Fruit fly (Drosophila melanogaster): ENCODE measurements around the gene Grip71.

Grip71 gene

dm6 chr2L:18665952-18666606 is 42.6 kb upstream of the Grip71 start (continued):
- TF ChIP-seq zfh1 (GFP tag; IDR thresholded peaks at IDR 0.05) (peak; percentile 71; the same call in 2 of the 3 replicates), pfk (GFP tag; optimal IDR thresholded peaks at IDR 0.05) (no peak), CG34422 (GFP tag; IDR thresholded peaks at IDR 0.05) (peak; percentile 67), Oli (tag; optimal IDR thresholded peaks at IDR 0.05) (no peak), C15 (GFP tag; IDR thresholded peaks at IDR 0.05) (no peak), CG15696 (tag; optimal IDR thresholded peaks at IDR 0.05) (peak; percentile 52), pzg (GFP tag; optimal IDR thresholded peaks at IDR 0.05) (peak; percentile 5), chif (GFP tag; optimal IDR thresholded peaks at IDR 0.05) (peak in 1 of 2 experiments; percentile 73), trem (tag; optimal IDR thresholded peaks at IDR 0.05) (no peak), Ets97D (GFP tag; optimal IDR thresholded peaks at IDR 0.05) (peak; percentile 54), tll (GFP tag; optimal IDR thresholded peaks at IDR 0.05) (no peak), yki (optimal IDR thresholded peaks at IDR 0.05) (no peak), CG4360 (GFP tag; IDR thresholded peaks at IDR 0.05) (no peak), NFAT (GFP tag; IDR thresholded peaks at IDR 0.05) (peak; percentile 82), Rx (GFP tag; IDR thresholded peaks at IDR 0.05) (no peak), nerfin-2 (GFP tag; IDR thresholded peaks at IDR 0.05; ENCODE audit: partially characterized antibody) (no peak), CG9797 (GFP tag; optimal IDR thresholded peaks at IDR 0.05) (no peak), croc (GFP tag; conservative IDR thresholded peaks at IDR 0.05) (no peak), Sox102F (GFP tag; optimal IDR thresholded peaks at IDR 0.05) (peak; percentile 57), schlank (tag; optimal IDR thresholded peaks at IDR 0.05) (no peak), nerfin-1 (tag; optimal IDR thresholded peaks at IDR 0.05) (no peak), CG4707 (GFP tag; optimal IDR thresholded peaks at IDR 0.05) (peak; percentile 21), danr (GFP tag; IDR thresholded peaks at IDR 0.05) (no peak), so (GFP tag; IDR thresholded peaks at IDR 0.05) (no peak), dimm (GFP tag; IDR thresholded peaks at IDR 0.05) (no peak), mld (GFP tag; IDR thresholded peaks at IDR 0.05; ENCODE audit: partially characterized antibody) (no peak), cwo (GFP tag; optimal IDR thresholded peaks at IDR 0.05) (no peak), sr (GFP tag; IDR thresholded peaks at IDR 0.05) (no peak), Ssrp (tag; optimal IDR thresholded peaks at IDR 0.05) (peak; percentile 14), Antp (GFP tag; optimal IDR thresholded peaks at IDR 0.05) (peak; percentile 46), CG9437 (GFP tag; optimal IDR thresholded peaks at IDR 0.05) (no peak), Bdp1 (GFP tag; optimal IDR thresholded peaks at IDR 0.05) (no peak), Nf-YA (GFP tag; IDR thresholded peaks at IDR 0.05) (no peak), zf30C (GFP tag; optimal IDR thresholded peaks at IDR 0.05) (no peak), CG18599 (GFP tag; optimal IDR thresholded peaks at IDR 0.05) (no peak), sob (GFP tag; IDR thresholded peaks at IDR 0.05) (peak; percentile 28; the same call in 1 of the 2 replicates), CG12071 (GFP tag; optimal IDR thresholded peaks at IDR 0.05) (no peak), hth (optimal IDR thresholded peaks at IDR 0.05) (no peak), org-1 (GFP tag; optimal IDR thresholded peaks at IDR 0.05) (no peak), CG13624 (GFP tag; optimal IDR thresholded peaks at IDR 0.05) (peak; percentile 64), lov (optimal IDR thresholded peaks at IDR 0.05) (no peak), lov (GFP tag; IDR thresholded peaks at IDR 0.05) (no peak), Bgb (GFP tag; IDR thresholded peaks at IDR 0.05; ENCODE audit: partially characterized antibody) (peak; percentile 65), CG2129 (GFP tag; IDR thresholded peaks at IDR 0.05; ENCODE audit: partially characterized antibody) (no peak), Hey (tag; optimal IDR thresholded peaks at IDR 0.05) (no peak), kni (GFP tag; optimal IDR thresholded peaks at IDR 0.05) (no peak), CG3065 (GFP tag; optimal IDR thresholded peaks at IDR 0.05) (no peak), Oaz (GFP tag; IDR thresholded peaks at IDR 0.05) (no peak), pita (GFP tag; optimal IDR thresholded peaks at IDR 0.05) (peak; percentile 26), Dfd (GFP tag; optimal IDR thresholded peaks at IDR 0.05) (no peak), CG17328 (GFP tag; IDR thresholded peaks at IDR 0.05) (no peak)
